Fruit fly (Drosophila melanogaster): ENCODE data around the gene CG31142.

DNA sequence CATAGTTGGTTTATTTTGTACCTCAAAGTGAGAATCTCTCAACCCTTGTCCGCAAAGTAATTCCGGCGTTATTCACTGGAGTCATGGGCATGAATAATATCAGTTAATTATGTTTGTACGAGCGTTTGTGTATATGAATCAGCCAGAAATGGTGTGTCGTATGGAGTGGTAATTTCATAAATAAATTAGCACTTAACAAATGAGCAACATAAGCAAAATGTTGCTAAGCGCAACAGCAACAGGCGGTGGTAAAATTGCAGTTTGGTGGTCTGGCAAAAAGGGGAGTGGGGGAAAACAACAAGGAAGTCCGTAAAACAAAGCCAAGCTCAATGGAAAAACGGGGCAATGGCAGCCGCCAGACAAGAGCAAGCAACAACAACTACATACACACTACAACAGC lies 43.4 kb upstream of the CG31142 start:
- TF ChIP-seq CG8089 (GFP tag; optimal IDR thresholded peaks at IDR 0.05) (no peak), Blimp-1 (GFP tag; optimal IDR thresholded peaks at IDR 0.05) (no peak), h (optimal IDR thresholded peaks at IDR 0.05) (no peak), fd64A (GFP tag; optimal IDR thresholded peaks at IDR 0.05) (no peak), ase (GFP tag; IDR thresholded peaks at IDR 0.05) (no peak), gt (GFP tag; IDR thresholded peaks at IDR 0.05) (no peak), Abd-B (GFP tag; optimal IDR thresholded peaks at IDR 0.05) (no peak)

Data from whole organism, embryonic.